Worm (Caenorhabditis elegans): ENCODE data around the gene glb-4.

glb-4 gene

DNA sequence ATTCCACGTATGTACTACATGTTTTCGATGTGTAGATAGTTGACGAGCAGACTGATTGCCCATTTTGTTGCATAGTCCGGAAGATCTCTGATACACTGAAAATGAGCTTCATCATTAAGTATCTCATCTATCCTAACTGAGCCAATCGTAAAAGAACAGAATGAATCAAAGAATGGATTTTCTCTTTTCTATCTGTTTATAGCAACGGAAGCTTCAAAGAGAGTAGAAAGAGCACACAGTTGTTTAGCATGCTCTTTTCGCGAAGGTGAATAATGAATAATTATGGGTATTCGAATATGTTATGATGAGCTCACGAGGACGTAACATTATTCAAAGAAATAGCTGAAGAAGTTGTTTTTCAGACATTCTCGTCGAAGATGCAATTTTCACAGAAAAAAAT lies at the start of gene glb-4:
Gene glb-4, minus strand, starts transcription at position 101 of the 400 bp plus-strand sequence.
- TF ChIP-seq unc-62 (GFP tag; optimal IDR thresholded peaks at IDR 0.05) = no peak

DNA sequence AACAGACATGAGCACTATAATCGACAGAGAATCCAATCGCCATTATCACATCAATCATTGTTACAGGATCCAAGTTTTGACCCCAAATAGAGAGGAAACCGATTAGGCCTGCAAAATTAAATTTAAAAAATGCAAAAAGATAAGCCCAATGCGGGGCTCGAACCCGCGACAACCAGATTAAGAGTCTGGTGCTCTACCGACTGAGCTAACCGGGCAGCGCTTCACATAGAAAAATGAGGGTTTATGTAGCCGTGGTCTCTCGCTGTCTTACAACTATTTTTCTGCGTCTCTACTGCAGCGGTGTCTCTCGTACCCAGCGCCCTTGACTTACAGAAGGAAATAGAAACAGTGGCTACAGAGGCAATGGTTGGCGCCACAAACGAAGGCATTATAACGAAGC lies 46.7 kb upstream of the glb-4 start:
- TF ChIP-seq unc-62 (GFP tag; optimal IDR thresholded peaks at IDR 0.05) = no peak

DNA sequence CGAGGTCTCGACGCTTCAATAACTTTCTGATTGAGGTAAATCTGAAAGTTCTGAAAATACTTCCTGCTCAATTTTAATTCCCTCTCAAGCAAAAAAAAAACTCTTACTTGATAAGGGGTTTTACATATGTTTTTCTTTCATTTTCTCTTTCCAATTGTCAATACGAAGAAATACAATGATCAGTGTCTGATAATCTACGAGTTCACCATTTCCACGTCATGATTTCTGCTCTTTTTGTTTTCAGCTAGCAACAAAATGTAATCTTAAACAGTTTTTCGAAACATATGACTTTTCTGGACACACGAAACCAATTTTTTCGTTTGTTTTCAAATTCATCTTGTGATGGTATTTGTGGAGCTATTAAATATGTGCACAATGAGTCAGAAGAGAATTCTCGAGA lies 45.2 kb upstream of the glb-4 start:
- no peak for TF ChIP-seq unc-62 (GFP tag; optimal IDR thresholded peaks at IDR 0.05)

DNA sequence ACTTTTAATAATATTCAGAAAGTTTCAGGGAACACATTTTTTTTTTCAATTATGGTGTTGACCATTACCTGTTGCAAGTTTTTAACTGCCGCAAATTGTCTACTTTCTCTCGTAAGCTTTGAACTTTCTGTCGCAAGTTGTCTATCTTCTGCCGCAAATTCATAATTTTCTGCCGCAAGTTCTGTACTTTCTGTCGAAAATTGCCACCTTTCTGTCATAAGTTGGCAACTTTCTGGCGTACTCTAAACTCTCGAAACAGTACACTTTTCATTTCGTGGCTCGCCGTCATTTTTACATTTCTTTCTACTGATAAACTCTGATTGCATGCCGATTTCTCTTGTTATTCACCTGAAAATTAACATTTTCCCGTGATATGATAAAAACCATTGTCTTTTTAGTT lies 44.4 kb upstream of the glb-4 start:
- TF ChIP-seq unc-62 (GFP tag; optimal IDR thresholded peaks at IDR 0.05) = no peak

DNA sequence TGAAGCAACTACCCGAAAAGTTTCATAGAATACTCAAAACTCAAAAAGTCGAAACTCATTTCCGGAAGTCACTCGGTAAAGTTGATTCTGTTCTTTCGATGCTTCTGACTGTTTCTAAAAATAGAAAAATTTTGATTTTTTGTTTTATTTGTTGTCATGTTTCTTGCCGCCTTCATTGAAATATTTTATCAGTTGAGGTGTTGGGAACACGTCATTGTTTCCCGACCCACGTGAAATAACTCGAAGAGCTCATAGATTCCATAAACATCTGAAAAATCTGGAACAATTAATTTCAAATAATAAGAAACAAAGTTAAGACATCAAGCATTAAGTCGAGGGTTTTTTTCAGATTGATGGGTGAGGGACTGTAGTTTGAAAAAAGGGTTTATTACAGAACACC lies 44.0 kb upstream of the glb-4 start:
- no peak for TF ChIP-seq unc-62 (GFP tag; optimal IDR thresholded peaks at IDR 0.05)

DNA sequence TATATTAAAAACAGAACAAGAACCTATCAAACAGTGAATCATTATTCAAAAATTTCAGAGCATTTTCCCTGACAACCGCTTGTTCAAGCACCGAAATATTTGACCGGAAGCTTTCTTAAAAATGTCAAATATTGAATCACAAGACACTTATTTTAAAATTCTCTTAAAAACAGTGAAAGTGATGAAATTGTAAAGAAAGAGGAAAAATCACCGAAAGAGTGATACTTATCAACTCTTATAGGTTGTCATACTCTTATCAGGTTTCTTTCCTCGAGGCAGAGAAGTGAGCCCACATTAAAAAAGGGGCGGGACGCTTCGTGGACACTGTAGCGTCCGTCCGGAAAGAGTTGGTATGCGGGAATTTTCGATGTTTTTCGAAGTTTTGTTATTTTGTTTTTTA lies 42.8 kb upstream of the glb-4 start:
- no peak for TF ChIP-seq unc-62 (GFP tag; optimal IDR thresholded peaks at IDR 0.05)

DNA sequence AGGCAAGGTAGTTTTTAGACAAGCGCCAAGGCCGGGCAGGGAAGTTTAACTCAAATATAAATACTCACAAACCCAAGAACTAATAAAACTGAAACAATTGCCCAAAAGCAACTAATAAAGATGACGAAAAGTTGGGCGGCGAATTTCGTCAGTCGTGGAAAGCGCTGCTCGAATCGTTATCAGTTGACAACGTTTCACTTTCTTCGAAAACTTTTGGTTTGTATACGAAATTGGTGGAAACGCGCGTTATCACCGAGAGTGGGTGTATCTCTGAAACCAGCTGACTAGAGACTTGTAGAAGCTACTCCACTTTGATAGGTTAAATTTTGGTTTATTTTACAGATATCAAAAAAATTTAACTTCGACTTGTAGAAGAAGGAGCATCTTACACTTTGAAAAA lies 42.1 kb upstream of the glb-4 start:
- no peak for TF ChIP-seq unc-62 (GFP tag; optimal IDR thresholded peaks at IDR 0.05)

DNA sequence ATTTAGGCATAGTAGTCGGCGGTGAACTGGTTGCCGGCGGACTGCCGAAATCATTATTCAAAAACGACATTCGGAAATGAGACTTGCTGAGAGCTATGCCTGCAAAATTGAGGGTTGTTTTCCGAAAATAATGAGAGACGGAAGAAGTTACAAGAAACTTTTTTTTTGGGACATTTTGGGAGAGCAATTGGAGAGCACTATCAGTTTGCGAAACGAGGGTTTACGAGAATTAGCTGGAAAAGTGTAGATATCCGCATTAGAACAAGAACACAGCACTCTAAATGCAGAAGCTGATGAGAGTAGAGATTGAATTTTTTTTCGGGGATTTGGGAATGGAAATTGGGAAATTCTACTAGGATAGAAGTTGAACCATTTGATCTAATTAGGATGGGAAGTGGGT lies 41.5 kb upstream of the glb-4 start, which contains the start of gene pqm-1:
Gene pqm-1, minus strand, starts transcription at position 101 of the 400 bp plus-strand sequence.
- TF ChIP-seq unc-62 (GFP tag; optimal IDR thresholded peaks at IDR 0.05) = no peak

DNA sequence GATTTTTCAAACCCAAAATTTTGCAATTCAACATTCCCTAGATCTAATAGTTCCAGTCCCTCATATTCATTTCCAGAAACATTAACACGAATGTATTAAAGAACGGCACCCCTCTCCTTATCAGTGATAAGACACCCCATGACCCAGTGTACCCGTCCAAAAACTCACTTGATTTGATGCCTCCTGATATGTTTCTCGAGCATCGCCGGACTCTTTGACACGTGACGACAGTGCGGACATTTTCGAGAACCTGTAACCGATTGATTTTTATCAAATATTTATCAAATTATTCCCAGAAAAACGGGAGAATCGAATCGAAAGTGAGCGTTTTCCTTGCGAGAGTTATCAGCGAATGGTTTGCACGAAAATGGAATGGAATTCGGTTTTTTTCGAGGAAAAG lies 40.0 kb upstream of the glb-4 start:
- no peak for TF ChIP-seq unc-62 (GFP tag; optimal IDR thresholded peaks at IDR 0.05)

DNA sequence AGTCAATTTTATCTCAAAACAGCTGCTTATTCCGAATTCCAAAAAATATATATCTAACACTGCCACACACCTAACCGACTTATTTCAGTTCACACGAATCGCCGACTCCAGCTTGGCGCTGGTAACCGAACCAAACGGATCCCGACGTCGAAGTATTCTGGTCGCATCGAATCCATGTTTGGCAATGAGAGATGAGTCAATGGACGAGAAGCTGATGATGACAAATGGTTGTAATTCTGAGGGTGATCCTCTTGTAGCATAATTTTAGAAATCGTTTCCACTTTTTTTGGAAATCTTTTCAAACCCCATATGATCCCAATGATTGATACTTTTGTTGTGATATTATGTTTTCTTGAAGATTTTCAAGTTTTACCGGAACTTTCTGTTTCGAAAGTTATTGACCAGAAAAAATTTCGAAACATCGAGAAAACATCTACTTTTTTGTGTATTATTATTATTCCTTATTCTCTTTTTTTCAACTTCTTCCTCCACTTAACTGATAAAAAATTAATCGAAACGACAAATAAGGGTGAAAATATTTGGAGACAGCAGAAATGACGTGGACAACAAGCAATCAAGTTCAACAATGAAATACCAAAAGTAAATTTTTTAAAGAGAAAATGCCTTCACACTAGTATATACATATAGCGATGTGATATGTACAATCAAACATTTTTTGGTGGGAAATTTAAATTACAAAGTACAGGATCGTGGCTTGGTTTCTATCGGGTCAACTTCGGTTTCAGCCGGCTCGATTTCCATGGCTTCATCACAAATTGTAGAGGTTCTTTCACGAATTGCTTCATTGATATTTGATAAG lies 39.1 kb upstream of the glb-4 start:
- TF ChIP-seq unc-62 (GFP tag; optimal IDR thresholded peaks at IDR 0.05) = no peak

DNA sequence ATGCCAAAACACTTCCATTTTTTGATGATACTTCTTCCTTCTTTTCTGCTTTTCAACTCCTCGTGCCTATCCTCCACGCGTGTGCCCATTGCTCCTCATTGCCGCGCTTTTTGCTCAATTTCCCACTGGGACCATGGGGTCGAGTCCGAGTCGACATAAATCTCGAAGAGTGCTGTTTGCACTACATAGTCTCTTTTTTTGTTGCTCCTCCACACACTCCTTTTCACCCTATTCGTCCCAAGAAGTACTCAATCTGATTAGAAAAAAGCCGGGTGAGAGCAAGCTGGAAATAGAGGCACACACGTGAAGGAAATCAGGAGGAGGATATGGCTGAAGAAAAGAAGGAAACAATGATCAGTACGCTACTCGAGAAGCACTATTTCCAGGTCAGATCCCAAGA lies 31.6 kb upstream of the glb-4 start, which contains the start of gene arrd-6:
Gene arrd-6, plus strand, starts transcription at position 169 of the 400 bp plus-strand sequence.
- no peak for TF ChIP-seq unc-62 (GFP tag; optimal IDR thresholded peaks at IDR 0.05)

DNA sequence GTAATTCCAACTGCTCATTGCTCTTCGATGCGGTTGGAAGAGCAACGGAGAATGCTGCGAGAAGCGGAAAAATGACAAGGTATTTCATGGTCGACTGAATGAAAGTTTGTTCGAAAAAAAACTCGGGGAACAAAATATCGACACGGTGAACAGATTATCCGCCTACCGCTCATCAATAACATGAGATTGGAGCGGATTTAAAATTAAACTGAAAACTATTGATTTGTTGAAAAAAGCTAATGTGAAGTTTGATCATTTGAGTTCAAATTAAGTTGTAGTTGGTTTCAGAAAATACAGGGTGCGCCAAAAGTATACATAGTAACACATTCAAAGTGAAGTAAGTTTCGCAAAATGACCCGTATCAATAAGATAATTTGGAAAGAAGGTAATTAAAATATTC lies 29.1 kb upstream of the glb-4 start, which contains the start of gene F40F8.4:
Gene F40F8.4, minus strand, starts transcription at position 101 of the 400 bp plus-strand sequence.
- TF ChIP-seq unc-62 (GFP tag; optimal IDR thresholded peaks at IDR 0.05) = no peak

DNA sequence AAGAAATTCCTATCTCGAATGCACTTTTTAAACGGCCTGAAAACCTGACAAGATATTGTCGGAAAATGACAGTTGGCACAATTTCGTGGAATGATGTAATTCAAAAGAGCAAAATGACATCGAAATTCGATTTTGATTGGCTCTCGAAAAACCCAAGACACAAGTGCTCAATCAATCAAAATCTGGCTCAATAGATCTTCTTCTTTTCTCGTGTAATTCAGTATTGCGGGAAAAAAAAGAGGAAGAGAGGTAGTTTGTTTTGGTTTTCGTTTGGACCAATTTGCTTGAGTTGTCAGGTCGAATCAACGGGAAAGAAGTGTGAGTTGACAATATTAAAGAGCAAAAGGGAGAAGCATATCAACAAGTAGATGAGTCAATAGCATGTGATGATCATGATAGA lies 24.8 kb upstream of the glb-4 start:
- no peak for TF ChIP-seq unc-62 (GFP tag; optimal IDR thresholded peaks at IDR 0.05)

DNA sequence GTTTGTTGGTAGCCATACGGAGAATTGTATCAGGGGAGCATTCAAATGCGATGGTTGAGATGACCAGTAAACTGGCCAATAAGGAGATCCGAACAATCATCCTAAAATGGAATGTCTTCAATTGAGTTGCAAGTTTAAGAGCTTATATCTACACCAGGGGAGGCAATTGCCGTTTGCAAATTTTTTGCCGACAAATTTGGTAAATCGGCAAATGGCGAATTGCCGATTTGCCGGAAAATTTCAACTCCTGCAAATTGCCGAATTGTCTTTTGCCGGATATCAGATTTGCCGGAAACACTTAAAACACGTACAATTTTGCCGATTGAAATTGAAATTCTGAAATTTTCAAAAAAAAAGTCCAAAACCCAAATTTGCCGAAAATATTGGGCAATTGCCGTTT lies 23.8 kb upstream of the glb-4 start, which contains the start of gene F40F8.5:
Gene F40F8.5, minus strand, starts transcription at position 101 of the 400 bp plus-strand sequence.
- no peak for TF ChIP-seq unc-62 (GFP tag; optimal IDR thresholded peaks at IDR 0.05)

DNA sequence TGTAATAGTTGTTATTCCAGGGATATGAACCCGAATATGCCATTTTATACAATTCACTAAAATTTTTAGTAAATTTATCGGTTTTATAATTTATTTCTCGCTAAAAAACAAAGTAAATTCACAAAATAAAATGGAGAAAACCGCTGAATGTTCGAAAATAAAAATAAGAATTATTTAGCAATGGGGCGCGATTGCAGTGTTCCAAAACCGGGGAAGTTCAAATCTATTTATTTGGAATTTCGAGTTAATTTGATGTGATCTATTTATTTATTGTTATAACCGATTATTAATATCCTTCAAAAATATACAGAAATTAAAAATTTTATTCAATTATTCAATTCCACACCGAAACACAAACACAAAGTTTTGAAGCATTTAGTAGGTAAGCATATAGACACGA lies 21.5 kb upstream of the glb-4 start, which contains the start of gene F40F8.11:
Gene F40F8.11, minus strand, starts transcription at position 49 of the 400 bp plus-strand sequence.
- no peak for TF ChIP-seq unc-62 (GFP tag; optimal IDR thresholded peaks at IDR 0.05)

DNA sequence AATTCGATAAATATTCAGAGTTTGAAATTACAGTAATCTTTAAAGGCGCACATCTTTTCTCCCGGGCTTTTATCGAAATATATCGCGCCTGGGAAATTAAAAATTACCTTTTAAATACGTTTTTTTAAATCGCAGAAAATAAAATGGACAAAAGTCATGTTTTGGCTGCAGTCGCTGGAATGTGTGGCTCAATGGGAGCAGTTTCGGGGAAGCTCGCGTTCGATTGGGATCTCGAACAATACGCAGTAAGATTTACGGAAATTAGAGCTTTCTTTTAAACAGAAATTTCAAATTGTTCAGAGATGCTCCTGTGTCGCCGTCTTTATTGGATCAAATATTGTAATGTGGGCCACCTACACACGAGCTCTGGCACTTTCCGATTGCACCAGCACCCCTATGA lies 18.5 kb upstream of the glb-4 start, which contains the start of gene F40F8.12:
Gene F40F8.12, plus strand, starts transcription at position 301 of the 400 bp plus-strand sequence.
- no peak for TF ChIP-seq unc-62 (GFP tag; optimal IDR thresholded peaks at IDR 0.05)

DNA sequence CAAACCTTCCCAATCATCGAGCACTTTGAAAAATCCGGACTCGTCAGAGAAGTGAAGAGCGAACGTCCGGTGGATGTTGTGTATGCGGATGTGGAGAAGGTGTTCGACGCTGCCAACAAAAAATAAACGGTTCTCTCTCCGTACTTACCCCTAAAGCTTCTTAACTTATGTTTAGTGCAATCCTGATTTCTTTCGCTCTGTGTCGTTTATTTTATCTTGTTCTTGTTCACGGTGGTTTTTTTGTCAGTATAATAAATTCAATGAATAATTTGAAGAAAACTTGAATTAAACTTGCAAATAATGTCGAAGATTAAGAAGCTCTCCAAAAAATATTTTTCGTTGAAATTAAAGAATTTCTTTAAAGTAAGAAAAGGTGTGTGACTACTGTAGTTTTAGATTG lies 18.0 kb upstream of the glb-4 start, which contains the start of gene F40F8.3:
Gene F40F8.3, plus strand, starts transcription at position 301 of the 400 bp plus-strand sequence.
- TF ChIP-seq unc-62 (GFP tag; optimal IDR thresholded peaks at IDR 0.05) = no peak

Data from whole organism, dauer.